Fruit fly (Drosophila melanogaster): Measurements from ENCODE around the gene CG31546.
A peak's percentile ranks its signal among the peaks of the same experiment; 100 is the strongest.

Gene CG31546

DNA sequence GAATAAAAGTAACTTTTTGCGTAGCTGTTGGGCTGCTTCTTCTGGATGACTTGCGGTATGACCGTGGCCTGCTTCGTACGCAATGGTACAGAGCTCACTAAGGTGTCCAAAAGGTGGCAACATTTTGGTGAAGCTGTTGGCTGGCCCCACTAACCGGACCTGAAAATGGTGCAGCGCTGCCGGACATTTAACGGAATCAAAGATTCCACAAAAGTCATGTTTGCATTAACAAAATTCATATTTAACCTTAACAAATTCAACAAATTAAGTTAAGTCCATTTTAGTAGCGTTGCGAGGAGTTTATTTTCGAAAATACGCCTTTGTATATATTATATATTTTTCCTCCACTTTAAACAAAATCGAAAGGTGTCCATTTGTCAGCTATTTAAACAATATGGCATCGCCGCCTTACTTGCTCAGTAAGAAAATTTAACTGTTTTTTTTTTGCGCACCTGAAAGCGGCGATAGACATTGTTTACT is 34.3 kb downstream of the CG31546 start, which contains the start of the genes kra and SecS (continued):
- TF ChIP-seq stc (GFP tag; IDR thresholded peaks at IDR 0.05) = no peak
- no peak for TF ChIP-seq fru (optimal IDR thresholded peaks at IDR 0.05)
- TF ChIP-seq CG9876 (GFP tag; optimal IDR thresholded peaks at IDR 0.05) = peak; percentile 44
- TF ChIP-seq Fer3 (tag; optimal IDR thresholded peaks at IDR 0.05) = peak; percentile 57
- no peak for TF ChIP-seq CG6813 (GFP tag; optimal IDR thresholded peaks at IDR 0.05)
- peak; percentile 53 for TF ChIP-seq bigmax (GFP tag; optimal IDR thresholded peaks at IDR 0.05)
- TF ChIP-seq emc (GFP tag; optimal IDR thresholded peaks at IDR 0.05) = no peak
- no peak for TF ChIP-seq salm (tag; optimal IDR thresholded peaks at IDR 0.05)
- TF ChIP-seq CG13775 (GFP tag; optimal IDR thresholded peaks at IDR 0.05) = peak; percentile 69
- peak; percentile 57 for TF ChIP-seq CG4820 (GFP tag; optimal IDR thresholded peaks at IDR 0.05)
- TF ChIP-seq CG8478 (optimal IDR thresholded peaks at IDR 0.05) = no peak
- peak; percentile 4 for TF ChIP-seq D19B (GFP tag; optimal IDR thresholded peaks at IDR 0.05)
- TF ChIP-seq CG17361 (GFP tag; IDR thresholded peaks at IDR 0.05) = no peak
- TF ChIP-seq dmrt99B (tag; optimal IDR thresholded peaks at IDR 0.05) = no peak
- TF ChIP-seq ftz-f1 (GFP tag; optimal IDR thresholded peaks at IDR 0.05) = peak; percentile 19
- TF ChIP-seq knrl (GFP tag; IDR thresholded peaks at IDR 0.05; ENCODE audit: partially characterized antibody) = no peak
- TF ChIP-seq CG14860 (GFP tag; IDR thresholded peaks at IDR 0.05; ENCODE audit: partially characterized antibody) = no peak
- TF ChIP-seq NC2β (GFP tag; optimal IDR thresholded peaks at IDR 0.05) = peak; percentile 40
- no peak for TF ChIP-seq fd102C (GFP tag; optimal IDR thresholded peaks at IDR 0.05)
- TF ChIP-seq Dip3 (GFP tag; optimal IDR thresholded peaks at IDR 0.05) = peak; percentile 48
- peak; percentile 60 for TF ChIP-seq Fer2 (tag; optimal IDR thresholded peaks at IDR 0.05)
- peak; percentile 75 for TF ChIP-seq nmo (GFP tag; optimal IDR thresholded peaks at IDR 0.05)
- TF ChIP-seq CG7928 (GFP tag; optimal IDR thresholded peaks at IDR 0.05) = peak; percentile 35
- no peak for TF ChIP-seq vnd (GFP tag; IDR thresholded peaks at IDR 0.05; ENCODE audit: partially characterized antibody)
- peak; percentile 54 for TF ChIP-seq CG15269 (tag; optimal IDR thresholded peaks at IDR 0.05)
- peak; percentile 59 for TF ChIP-seq PHDP (tag; optimal IDR thresholded peaks at IDR 0.05)
- no peak for TF ChIP-seq CG17802 (tag; optimal IDR thresholded peaks at IDR 0.05)
- TF ChIP-seq caup (GFP tag; optimal IDR thresholded peaks at IDR 0.05; ENCODE audit: severe bottlenecking) = peak; percentile 54
- TF ChIP-seq CG2875 (GFP tag; optimal IDR thresholded peaks at IDR 0.05) = peak; percentile 35
- TF ChIP-seq Sin3A (optimal IDR thresholded peaks at IDR 0.05) = peak; percentile 84
- peak; percentile 58 for TF ChIP-seq Dp (GFP tag; optimal IDR thresholded peaks at IDR 0.05)
- peak; percentile 95 for TF ChIP-seq gfzf (GFP tag; optimal IDR thresholded peaks at IDR 0.05)
- TF ChIP-seq Nf-YC (tag; optimal IDR thresholded peaks at IDR 0.05) = peak; percentile 57
- no peak for TF ChIP-seq Lim3 (GFP tag; IDR thresholded peaks at IDR 0.05)
- peak; percentile 45 for TF ChIP-seq MESR4 (GFP tag; optimal IDR thresholded peaks at IDR 0.05)
- no peak for TF ChIP-seq pita (GFP tag; optimal IDR thresholded peaks at IDR 0.05)
- TF ChIP-seq CG17568 (GFP tag; optimal IDR thresholded peaks at IDR 0.05) = no peak
- TF ChIP-seq nom (GFP tag; optimal IDR thresholded peaks at IDR 0.05) = peak; percentile 1
- no peak for TF ChIP-seq Hand (GFP tag; optimal IDR thresholded peaks at IDR 0.05)
- no peak for TF ChIP-seq CG11085 (GFP tag; IDR thresholded peaks at IDR 0.05)
- TF ChIP-seq CG43689 (GFP tag; IDR thresholded peaks at IDR 0.05) = no peak
- TF ChIP-seq Gsc (GFP tag; IDR thresholded peaks at IDR 0.05) = no peak
- no peak for TF ChIP-seq p53 (GFP tag; optimal IDR thresholded peaks at IDR 0.05)
- TF ChIP-seq B-H1 (GFP tag; IDR thresholded peaks at IDR 0.05) = no peak
- peak; percentile 48 for TF ChIP-seq CG8290 (GFP tag; optimal IDR thresholded peaks at IDR 0.05)
- TF ChIP-seq CG8290 (tag; optimal IDR thresholded peaks at IDR 0.05) = peak in 1 of 2 experiments; percentile 78
- TF ChIP-seq bbx (GFP tag; IDR thresholded peaks at IDR 0.05; ENCODE audit: partially characterized antibody) = no peak
- TF ChIP-seq sc (optimal IDR thresholded peaks at IDR 0.05) = no peak
- no peak for TF ChIP-seq sc (GFP tag; optimal IDR thresholded peaks at IDR 0.05)
- peak; percentile 42 for TF ChIP-seq CG33557 (GFP tag; optimal IDR thresholded peaks at IDR 0.05)
- TF ChIP-seq CG34376 (GFP tag; optimal IDR thresholded peaks at IDR 0.05) = no peak
- TF ChIP-seq ase (GFP tag; IDR thresholded peaks at IDR 0.05) = no peak
